Fruit fly (Drosophila melanogaster): ENCODE results near the gene Sidpn.

The Sidpn gene

dm6 chr2L:19014881-19015366 is 12.6 kb upstream of the Sidpn start:
- TF ChIP-seq CG33017 (tag; optimal IDR thresholded peaks at IDR 0.05) (no peak), CG1620 (GFP tag; optimal IDR thresholded peaks at IDR 0.05) (no peak), cnc (optimal IDR thresholded peaks at IDR 0.05) (no peak), Crg-1 (GFP tag; optimal IDR thresholded peaks at IDR 0.05) (no peak), CG7101 (tag; optimal IDR thresholded peaks at IDR 0.05) (no peak), cic (GFP tag; optimal IDR thresholded peaks at IDR 0.05) (no peak), CG12768 (GFP tag; optimal IDR thresholded peaks at IDR 0.05) (no peak), tj (GFP tag; optimal IDR thresholded peaks at IDR 0.05) (no peak), Clk (GFP tag; optimal IDR thresholded peaks at IDR 0.05) (no peak), kay (GFP tag; ENCODE audit: borderline replicate concordance) (no peak), pad (GFP tag; optimal IDR thresholded peaks at IDR 0.05) (no peak), Mnt (GFP tag; optimal IDR thresholded peaks at IDR 0.05) (no peak), bab1 (GFP tag; optimal IDR thresholded peaks at IDR 0.05) (no peak), CG7045 (GFP tag; optimal IDR thresholded peaks at IDR 0.05) (no peak), CG5204 (GFP tag; optimal IDR thresholded peaks at IDR 0.05) (no peak), toe (GFP tag; optimal IDR thresholded peaks at IDR 0.05) (no peak), CG14711 (tag; optimal IDR thresholded peaks at IDR 0.05) (no peak), ovo (GFP tag; optimal IDR thresholded peaks at IDR 0.05) (no peak), CG11617 (GFP tag; optimal IDR thresholded peaks at IDR 0.05) (no peak), Hr96 (GFP tag; optimal IDR thresholded peaks at IDR 0.05) (no peak)

DNA sequence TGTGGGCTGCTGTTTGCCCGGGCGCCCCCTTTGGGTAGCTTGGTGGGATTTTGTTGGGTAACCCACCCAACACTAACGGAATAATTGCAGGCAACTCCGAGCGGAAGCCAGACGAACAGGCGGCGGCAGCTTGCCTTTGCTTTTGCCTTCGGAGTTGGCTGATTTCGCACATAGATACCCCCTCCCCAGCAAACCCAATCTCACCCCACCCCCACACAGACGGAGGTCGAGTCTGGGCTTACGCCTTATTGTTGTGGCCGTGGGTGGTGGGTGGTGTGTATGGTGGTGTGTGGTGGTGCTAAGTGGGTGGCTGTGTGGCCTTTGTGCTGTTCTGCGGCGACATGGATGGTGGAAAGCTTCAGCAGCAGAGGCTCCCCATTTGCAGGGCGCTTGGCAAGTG is 11.9 kb upstream of the Sidpn start:
- TF ChIP-seq CG7045 (GFP tag; optimal IDR thresholded peaks at IDR 0.05) (no peak), CG11617 (GFP tag; optimal IDR thresholded peaks at IDR 0.05) (no peak), bab1 (GFP tag; optimal IDR thresholded peaks at IDR 0.05) (no peak), kay (GFP tag; ENCODE audit: borderline replicate concordance) (no peak), toe (GFP tag; optimal IDR thresholded peaks at IDR 0.05) (no peak), CG7101 (tag; optimal IDR thresholded peaks at IDR 0.05) (no peak), cic (GFP tag; optimal IDR thresholded peaks at IDR 0.05) (no peak), Crg-1 (GFP tag; optimal IDR thresholded peaks at IDR 0.05) (no peak), ovo (GFP tag; optimal IDR thresholded peaks at IDR 0.05) (no peak), CG33017 (tag; optimal IDR thresholded peaks at IDR 0.05) (no peak), CG5204 (GFP tag; optimal IDR thresholded peaks at IDR 0.05) (no peak), pad (GFP tag; optimal IDR thresholded peaks at IDR 0.05) (no peak), CG1620 (GFP tag; optimal IDR thresholded peaks at IDR 0.05) (no peak), Hr96 (GFP tag; optimal IDR thresholded peaks at IDR 0.05) (no peak), Mnt (GFP tag; optimal IDR thresholded peaks at IDR 0.05) (no peak), cnc (optimal IDR thresholded peaks at IDR 0.05) (no peak)

- TF ChIP-seq Mnt (GFP tag; optimal IDR thresholded peaks at IDR 0.05) (no peak), Crg-1 (GFP tag; optimal IDR thresholded peaks at IDR 0.05) (no peak), pad (GFP tag; optimal IDR thresholded peaks at IDR 0.05) (no peak), bab1 (GFP tag; optimal IDR thresholded peaks at IDR 0.05) (no peak), CG7101 (tag; optimal IDR thresholded peaks at IDR 0.05) (no peak), CG33017 (tag; optimal IDR thresholded peaks at IDR 0.05) (no peak)
Measured at dm6 chr2L:19017060-19017459, 10.4 kb upstream of the Sidpn start.

- TF ChIP-seq CG5204 (GFP tag; optimal IDR thresholded peaks at IDR 0.05) = no peak
- TF ChIP-seq CG14711 (tag; optimal IDR thresholded peaks at IDR 0.05) = no peak
- TF ChIP-seq cnc (optimal IDR thresholded peaks at IDR 0.05) = no peak
- no peak for TF ChIP-seq CG1620 (GFP tag; optimal IDR thresholded peaks at IDR 0.05)
- TF ChIP-seq cic (GFP tag; optimal IDR thresholded peaks at IDR 0.05) = no peak
- no peak for TF ChIP-seq ovo (GFP tag; optimal IDR thresholded peaks at IDR 0.05)
- TF ChIP-seq CG11617 (GFP tag; optimal IDR thresholded peaks at IDR 0.05) = no peak
- no peak for TF ChIP-seq Mnt (GFP tag; optimal IDR thresholded peaks at IDR 0.05)
- no peak for TF ChIP-seq tj (GFP tag; optimal IDR thresholded peaks at IDR 0.05)
- no peak for TF ChIP-seq Clk (GFP tag; optimal IDR thresholded peaks at IDR 0.05)
Measured at dm6 chr2L:19018266-19018665, 9.2 kb upstream of the Sidpn start.

DNA sequence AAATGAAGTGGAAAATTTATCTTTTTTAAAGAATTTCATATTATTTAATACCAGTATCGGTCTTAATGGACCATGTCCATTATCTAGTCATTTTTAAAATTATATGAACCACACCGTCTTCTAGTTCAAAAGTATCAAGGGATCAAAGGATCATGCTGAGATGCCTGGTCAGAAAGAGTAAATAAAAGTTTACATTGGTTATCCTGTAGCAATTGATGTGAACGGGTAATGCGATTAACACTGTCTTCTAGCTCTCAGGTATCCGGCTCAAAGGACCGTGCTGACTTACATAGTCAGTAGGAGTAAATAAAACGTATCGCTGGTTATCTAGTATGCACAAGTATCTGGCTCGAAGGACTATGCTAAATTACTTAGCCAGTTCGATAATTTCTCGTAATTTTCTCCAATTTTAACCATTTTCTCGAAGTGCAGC is 8.3 kb upstream of the Sidpn start:
- TF ChIP-seq CG5204 (GFP tag; optimal IDR thresholded peaks at IDR 0.05) (peak; percentile 53), Clk (GFP tag; optimal IDR thresholded peaks at IDR 0.05) (no peak)

DNA sequence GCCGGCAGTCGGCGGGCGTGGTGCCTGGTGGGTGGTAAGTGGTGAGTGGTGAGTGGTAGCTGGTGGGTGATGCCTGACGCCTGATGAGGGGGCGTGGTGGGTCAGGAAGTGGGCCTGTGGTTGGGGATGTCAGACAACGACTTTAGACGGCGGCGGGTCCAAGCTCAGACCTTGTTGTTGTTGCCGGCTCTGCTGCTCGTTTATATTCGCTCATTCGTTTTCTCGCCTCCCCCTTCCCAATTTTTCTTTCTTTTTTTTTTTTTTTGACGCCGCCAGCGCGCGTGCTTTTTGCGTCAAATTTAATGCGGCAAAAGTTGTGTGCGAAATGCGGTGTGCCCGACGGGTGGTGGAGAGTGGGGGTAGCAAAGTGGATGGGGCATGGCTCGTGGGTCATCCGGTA is 7.9 kb upstream of the Sidpn start:
- TF ChIP-seq Mnt (GFP tag; optimal IDR thresholded peaks at IDR 0.05) = no peak
- no peak for TF ChIP-seq CG11617 (GFP tag; optimal IDR thresholded peaks at IDR 0.05)
- TF ChIP-seq CG5204 (GFP tag; optimal IDR thresholded peaks at IDR 0.05) = no peak
- no peak for TF ChIP-seq tj (GFP tag; optimal IDR thresholded peaks at IDR 0.05)
- TF ChIP-seq bab1 (GFP tag; optimal IDR thresholded peaks at IDR 0.05) = no peak
- TF ChIP-seq cnc (optimal IDR thresholded peaks at IDR 0.05) = no peak
- TF ChIP-seq Hr96 (GFP tag; optimal IDR thresholded peaks at IDR 0.05) = no peak
- no peak for TF ChIP-seq CG12768 (GFP tag; optimal IDR thresholded peaks at IDR 0.05)
- TF ChIP-seq Clk (GFP tag; optimal IDR thresholded peaks at IDR 0.05) = no peak
- no peak for TF ChIP-seq Crg-1 (GFP tag; optimal IDR thresholded peaks at IDR 0.05)
- TF ChIP-seq kay (GFP tag; ENCODE audit: borderline replicate concordance) = no peak

All from whole organism, adult.